Worm (Caenorhabditis elegans): ENCODE measurements around the gene oac-40.

The oac-40 gene

ce11 chrV:8990194-8990649 lies 26.4 kb upstream of the oac-40 start, which contains the start of gene F59E11.7:
Gene F59E11.7 (plus strand): TSS chrV:8990244.
- no peak for TF ChIP-seq elt-3 (tag; optimal IDR thresholded peaks at IDR 0.05)
- no peak for TF ChIP-seq nhr-129 (tag; optimal IDR thresholded peaks at IDR 0.05)
- TF ChIP-seq sma-3 (GFP tag; optimal IDR thresholded peaks at IDR 0.05): peak; percentile 11
- TF ChIP-seq nhr-25 (tag; optimal IDR thresholded peaks at IDR 0.05): peak; percentile 77
- TF ChIP-seq ZK546.5 (tag; optimal IDR thresholded peaks at IDR 0.05): no peak
- TF ChIP-seq ceh-16 (tag; optimal IDR thresholded peaks at IDR 0.05): no peak
- no peak for TF ChIP-seq elt-1 (tag; optimal IDR thresholded peaks at IDR 0.05)

ce11 chrV:8991679-8992078 lies 24.9 kb upstream of the oac-40 start, which contains the start of gene F59E11.6:
Gene F59E11.6 (plus strand): TSS chrV:8991789.
- TF ChIP-seq fos-1 (tag; optimal IDR thresholded peaks at IDR 0.05) (no peak), lsy-2 (tag; optimal IDR thresholded peaks at IDR 0.05) (no peak), alr-1 (tag; optimal IDR thresholded peaks at IDR 0.05) (no peak), dmd-4 (tag; optimal IDR thresholded peaks at IDR 0.05) (no peak), ztf-11 (tag; optimal IDR thresholded peaks at IDR 0.05) (no peak), lin-13 (GFP tag; optimal IDR thresholded peaks at IDR 0.05) (no peak), nhr-21 (tag; optimal IDR thresholded peaks at IDR 0.05) (no peak), nhr-6 (tag; optimal IDR thresholded peaks at IDR 0.05) (no peak), nhr-129 (tag; optimal IDR thresholded peaks at IDR 0.05) (no peak)

DNA sequence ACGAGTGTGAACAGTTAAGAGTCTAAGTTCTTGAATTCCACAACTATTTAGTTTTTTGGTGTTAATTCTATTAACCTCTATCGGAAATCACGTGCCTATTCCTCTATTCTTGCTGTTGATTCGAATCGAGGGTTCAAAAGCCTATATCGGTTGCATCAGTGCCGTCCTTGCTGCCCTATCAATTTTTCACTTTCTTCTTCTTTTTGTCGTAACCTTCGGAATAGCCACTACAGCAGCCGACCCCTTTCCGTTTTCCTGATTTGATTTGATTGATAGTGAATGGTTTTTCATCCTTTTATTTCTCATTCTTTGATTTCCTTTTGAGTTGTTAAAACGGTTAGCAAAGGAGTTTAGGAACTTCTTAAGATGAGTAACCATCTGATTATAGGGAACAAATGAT lies 22.3 kb upstream of the oac-40 start:
- TF ChIP-seq sma-9 (GFP tag; optimal IDR thresholded peaks at IDR 0.05): peak; percentile 42
- TF ChIP-seq sma-9 (tag; optimal IDR thresholded peaks at IDR 0.05): no peak
- TF ChIP-seq alr-1 (tag; optimal IDR thresholded peaks at IDR 0.05): no peak
- no peak for TF ChIP-seq peb-1 (tag; optimal IDR thresholded peaks at IDR 0.05)
- TF ChIP-seq lin-13 (GFP tag; optimal IDR thresholded peaks at IDR 0.05): no peak
- peak; percentile 15 for TF ChIP-seq crh-2 (tag; optimal IDR thresholded peaks at IDR 0.05)
- TF ChIP-seq egl-27 (tag; optimal IDR thresholded peaks at IDR 0.05): no peak
- peak; percentile 10 for TF ChIP-seq sem-4 (tag; optimal IDR thresholded peaks at IDR 0.05)
- TF ChIP-seq sma-3 (GFP tag; optimal IDR thresholded peaks at IDR 0.05): peak; percentile 33
- TF ChIP-seq blmp-1 (tag; optimal IDR thresholded peaks at IDR 0.05; ENCODE audit: insufficient read depth): peak; percentile 91
- no peak for TF ChIP-seq elt-3 (tag; optimal IDR thresholded peaks at IDR 0.05)
- peak; percentile 45 for TF ChIP-seq nhr-21 (tag; optimal IDR thresholded peaks at IDR 0.05)
- peak; percentile 33 for TF ChIP-seq nhr-25 (tag; optimal IDR thresholded peaks at IDR 0.05)
- no peak for TF ChIP-seq lin-39 (tag; optimal IDR thresholded peaks at IDR 0.05)

ce11 chrV:8994801-8995200 lies 21.8 kb upstream of the oac-40 start, which contains the start of gene F59E11.5:
Gene F59E11.5 (plus strand): TSS chrV:8995101.
- TF ChIP-seq nhr-25 (tag; optimal IDR thresholded peaks at IDR 0.05) (peak; percentile 35), alr-1 (tag; optimal IDR thresholded peaks at IDR 0.05) (no peak), sma-3 (GFP tag; optimal IDR thresholded peaks at IDR 0.05) (no peak), nhr-6 (tag; optimal IDR thresholded peaks at IDR 0.05) (no peak)

DNA sequence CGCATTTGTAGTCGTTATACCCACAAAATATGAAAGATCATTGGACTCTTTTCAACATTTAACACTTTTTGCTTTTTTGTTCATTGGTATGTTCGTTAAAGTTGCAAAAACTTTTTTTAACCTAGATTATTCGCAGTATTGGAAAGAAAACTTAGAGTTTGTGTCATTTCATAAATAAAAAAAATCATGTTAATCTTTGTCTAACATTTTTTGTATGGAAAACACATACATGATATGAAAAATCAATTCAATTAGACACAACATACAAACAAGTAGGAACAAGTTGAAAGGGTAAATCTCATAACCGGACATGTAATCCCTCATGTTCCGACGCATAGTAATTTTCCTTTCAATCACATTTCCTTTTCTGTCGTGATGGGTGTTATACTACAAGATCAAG lies 15.4 kb upstream of the oac-40 start, which contains the start of gene F59E11.2:
TSS of gene F59E11.2 (plus strand) at position 301 of the 400 bp plus-strand sequence.
- no peak for TF ChIP-seq nhr-23 (tag; optimal IDR thresholded peaks at IDR 0.05)
- TF ChIP-seq C34F6.9 (tag; optimal IDR thresholded peaks at IDR 0.05): no peak
- TF ChIP-seq nhr-25 (tag; optimal IDR thresholded peaks at IDR 0.05): no peak
- TF ChIP-seq mab-5 (tag; optimal IDR thresholded peaks at IDR 0.05): no peak
- no peak for TF ChIP-seq ztf-1 (GFP tag; conservative IDR thresholded peaks at IDR 0.05)
- TF ChIP-seq blmp-1 (tag; optimal IDR thresholded peaks at IDR 0.05; ENCODE audit: insufficient read depth): no peak
- TF ChIP-seq lsy-2 (tag; optimal IDR thresholded peaks at IDR 0.05): no peak
- TF ChIP-seq ztf-4 (tag; optimal IDR thresholded peaks at IDR 0.05): no peak
- no peak for TF ChIP-seq nhr-77 (tag; optimal IDR thresholded peaks at IDR 0.05)
- no peak for TF ChIP-seq R02D3.7 (tag; optimal IDR thresholded peaks at IDR 0.05)
- TF ChIP-seq zag-1 (tag; optimal IDR thresholded peaks at IDR 0.05): no peak
- no peak for TF ChIP-seq nhr-237 (tag; optimal IDR thresholded peaks at IDR 0.05)
- no peak for TF ChIP-seq skn-1 (tag; optimal IDR thresholded peaks at IDR 0.05)
- TF ChIP-seq sma-9 (GFP tag; optimal IDR thresholded peaks at IDR 0.05): no peak
- no peak for TF ChIP-seq sma-9 (tag; optimal IDR thresholded peaks at IDR 0.05)
- no peak for TF ChIP-seq lin-13 (GFP tag; optimal IDR thresholded peaks at IDR 0.05)
- TF ChIP-seq nhr-6 (tag; optimal IDR thresholded peaks at IDR 0.05): no peak
- no peak for TF ChIP-seq peb-1 (tag; optimal IDR thresholded peaks at IDR 0.05)
